Fruit fly (Drosophila melanogaster) whole organism, embryonic: ENCODE measurements around the gene klar.

ENCODE experiments used
- Atf3 ChIP-seq: fragments of 200-800 bp; sonication (Bioruptor generic); optimal IDR thresholded peaks from 3 replicates; lab custom pipeline; 2016; ENCODE audit warnings: missing biosample characterization, missing genetic modification characterization
- Awh ChIP-seq: fragments of 200-800 bp; sonication (Bioruptor generic); IDR thresholded peaks from 2 replicates; pipeline ENCODE4, ENCODE4 v1.3.6; 2022; ENCODE audit warnings: missing biosample characterization, missing genetic modification characterization
- BEAF-32 ChIP-seq: fragments of 200-800 bp; sonication (Bioruptor generic); optimal IDR thresholded peaks from 3 replicates; lab custom pipeline; 2017; ENCODE audit warnings: missing biosample characterization, missing genetic modification characterization, mild to moderate bottlenecking, moderate library complexity, missing genetic modification reagents
- CG10209 ChIP-seq: fragments of 200-800 bp; sonication (Bioruptor generic); optimal IDR thresholded peaks from 3 replicates; lab custom pipeline; 2017; ENCODE audit warnings: missing biosample characterization, mild to moderate bottlenecking, missing genetic modification characterization, missing genetic modification reagents
- CG10274 ChIP-seq: fragments of 200-800 bp; sonication (Bioruptor generic); optimal IDR thresholded peaks from 3 replicates; lab custom pipeline; 2017; ENCODE audit warnings: missing biosample characterization, mild to moderate bottlenecking, missing genetic modification characterization
- CG10979 ChIP-seq: fragments of 200-800 bp; sonication (Bioruptor generic); optimal IDR thresholded peaks from 2 replicates; lab custom pipeline; 2018; ENCODE audit warnings: missing biosample characterization, mild to moderate bottlenecking, missing genetic modification characterization, moderate library complexity
- CG11504 ChIP-seq: fragments of 200-800 bp; sonication (Bioruptor generic); optimal IDR thresholded peaks from 3 replicates; lab custom pipeline; 2019; ENCODE audit warnings: missing biosample characterization, mild to moderate bottlenecking, missing genetic modification characterization, moderate library complexity
- CG12104 ChIP-seq: fragments of 200-800 bp; sonication (Bioruptor generic); optimal IDR thresholded peaks from 3 replicates; lab custom pipeline; 2016; ENCODE audit warnings: missing biosample characterization, missing genetic modification characterization
- CG13775 ChIP-seq: fragments of 200-800 bp; sonication (Bioruptor generic); optimal IDR thresholded peaks from 3 replicates; lab custom pipeline; 2017; ENCODE audit warnings: missing biosample characterization, mild to moderate bottlenecking, missing genetic modification characterization
- CG15479 ChIP-seq: fragments of 200-800 bp; sonication (Bioruptor generic); optimal IDR thresholded peaks from 3 replicates; lab custom pipeline; 2019; ENCODE audit warnings: missing biosample characterization, mild to moderate bottlenecking, missing genetic modification characterization, moderate library complexity
- CG15696 ChIP-seq: fragments of 200-800 bp; sonication (Bioruptor generic); optimal IDR thresholded peaks from 2 replicates; lab custom pipeline; 2019; ENCODE audit warnings: missing biosample characterization, mild to moderate bottlenecking, missing genetic modification characterization, moderate library complexity
- CG2116 ChIP-seq: fragments of 200-800 bp; sonication (Bioruptor generic); optimal IDR thresholded peaks from 3 replicates; lab custom pipeline; 2018; ENCODE audit warnings: missing biosample characterization, mild to moderate bottlenecking, missing genetic modification characterization
- CG2875 ChIP-seq: fragments of 200-800 bp; sonication (Bioruptor generic); optimal IDR thresholded peaks from 2 replicates; lab custom pipeline; 2017; ENCODE audit warnings: missing biosample characterization, mild to moderate bottlenecking, missing genetic modification characterization, missing genetic modification reagents
- CG31441 ChIP-seq: fragments of 200-800 bp; sonication (Bioruptor generic); IDR thresholded peaks from 2 replicates; pipeline ENCODE4 v1.3.6; 2022; ENCODE audit warnings: missing biosample characterization, missing genetic modification characterization
- CG34376 ChIP-seq: fragments of 200-800 bp; sonication (Bioruptor generic); optimal IDR thresholded peaks from 2 replicates; lab custom pipeline; 2018; ENCODE audit warnings: missing biosample characterization, mild to moderate bottlenecking, missing genetic modification characterization
- CG7357 ChIP-seq: fragments of 200-800 bp; sonication (Bioruptor generic); IDR thresholded peaks from 3 replicates; pipeline ENCODE4 v1.3.6; 2022; ENCODE audit warnings: missing biosample characterization, missing genetic modification characterization
- CG7372 ChIP-seq: fragments of 200-800 bp; sonication (Bioruptor generic); IDR thresholded peaks from 2 replicates; pipeline ENCODE4 v1.3.6; 2022; ENCODE audit warnings: missing biosample characterization, missing genetic modification characterization
- CG7963 ChIP-seq: fragments of 200-800 bp; sonication (Bioruptor generic); IDR thresholded peaks from 3 replicates; pipeline ENCODE4 v1.3.6; 2022; ENCODE audit warnings: missing biosample characterization, missing genetic modification characterization; ENCODE audit not compliant: partially characterized antibody
- CG7987 ChIP-seq: fragments of 200-800 bp; sonication (Bioruptor generic); optimal IDR thresholded peaks from 2 replicates; lab custom pipeline; 2018; ENCODE audit warnings: missing biosample characterization, mild to moderate bottlenecking, missing genetic modification characterization, moderate library complexity
- CG9215 ChIP-seq: fragments of 200-800 bp; sonication (Bioruptor generic); IDR thresholded peaks from 2 replicates; pipeline ENCODE4 v1.3.6; 2022; ENCODE audit warnings: missing biosample characterization, missing genetic modification characterization
- CHES-1-like ChIP-seq: fragments of 200-800 bp; sonication (Bioruptor generic); optimal IDR thresholded peaks from 2 replicates; lab custom pipeline; 2016; ENCODE audit warnings: missing biosample characterization, missing genetic modification characterization
- Chrac-16 ChIP-seq: fragments of 200-800 bp; sonication (Bioruptor generic); optimal IDR thresholded peaks from 3 replicates; lab custom pipeline; 2016; ENCODE audit warnings: missing biosample characterization, missing genetic modification characterization
- Doc3 ChIP-seq: fragments of 200-800 bp; sonication (Bioruptor generic); IDR thresholded peaks from 3 replicates; pipeline ENCODE4 v1.3.6; 2022; ENCODE audit warnings: missing biosample characterization, missing genetic modification characterization; ENCODE audit not compliant: partially characterized antibody
- E2f1 ChIP-seq: fragments of 200-800 bp; sonication (Bioruptor generic); IDR thresholded peaks from 2 replicates; pipeline ENCODE4 v1.3.6; 2022; ENCODE audit warnings: missing biosample characterization, missing genetic modification characterization
- Gsc ChIP-seq: fragments of 200-800 bp; sonication (Bioruptor generic); IDR thresholded peaks from 2 replicates; pipeline ENCODE4 v1.3.6; 2022; ENCODE audit warnings: missing biosample characterization, missing genetic modification characterization
- H15 ChIP-seq: fragments of 200-800 bp; sonication (Bioruptor generic); IDR thresholded peaks from 3 replicates; pipeline ENCODE4 v1.3.6; 2022; ENCODE audit warnings: missing biosample characterization, missing genetic modification characterization
- Lpt ChIP-seq: fragments of >200 bp; optimal IDR thresholded peaks from 2 replicates; lab custom pipeline; 2018; ENCODE audit warnings: missing biosample characterization, missing genetic modification characterization
- Rfx ChIP-seq: fragments of 200-800 bp; sonication (Bioruptor generic); IDR thresholded peaks from 2 replicates; pipeline ENCODE4 v1.3.6; 2022; ENCODE audit warnings: missing biosample characterization, missing genetic modification characterization
- Rx ChIP-seq: fragments of 200-800 bp; sonication (Bioruptor generic); IDR thresholded peaks from 2 replicates; pipeline ENCODE4 v1.3.6; 2022; ENCODE audit warnings: missing biosample characterization, missing genetic modification characterization
- Sox102F ChIP-seq: fragments of 200-800 bp; sonication (Bioruptor generic); optimal IDR thresholded peaks from 2 replicates; lab custom pipeline; 2018; ENCODE audit warnings: missing biosample characterization, mild to moderate bottlenecking, missing genetic modification characterization, moderate library complexity
- Vsx1 ChIP-seq: fragments of 200-800 bp; sonication (Bioruptor generic); optimal IDR thresholded peaks from 2 replicates; lab custom pipeline; 2017; ENCODE audit warnings: missing biosample characterization, mild to moderate bottlenecking, missing genetic modification characterization, missing genetic modification reagents
- Xbp1 ChIP-seq: fragments of 200-800 bp; sonication (Bioruptor generic); optimal IDR thresholded peaks from 3 replicates; lab custom pipeline; 2016; ENCODE audit warnings: missing biosample characterization, mild to moderate bottlenecking, missing genetic modification characterization
- az2 ChIP-seq: fragments of 200-800 bp; sonication (Bioruptor generic); optimal IDR thresholded peaks from 3 replicates; lab custom pipeline; 2016; ENCODE audit warnings: missing biosample characterization, missing genetic modification characterization
- btn ChIP-seq: fragments of 200-800 bp; sonication (Bioruptor generic); optimal IDR thresholded peaks from 2 replicates; lab custom pipeline; 2016; ENCODE audit warnings: missing biosample characterization, missing genetic modification characterization
- cg ChIP-seq: fragments of 200-800 bp; sonication (Bioruptor generic); optimal IDR thresholded peaks from 3 replicates; lab custom pipeline; 2019; ENCODE audit warnings: missing biosample characterization, mild to moderate bottlenecking, missing genetic modification characterization, moderate library complexity
- dan ChIP-seq: fragments of 200-800 bp; sonication (Bioruptor generic); IDR thresholded peaks from 2 replicates; pipeline ENCODE4 v1.3.6; 2022; ENCODE audit warnings: missing biosample characterization, missing genetic modification characterization
- danr ChIP-seq: fragments of 200-800 bp; sonication (Bioruptor generic); IDR thresholded peaks from 2 replicates; pipeline ENCODE4 v1.3.6; 2022; ENCODE audit warnings: missing biosample characterization, missing genetic modification characterization
- dmrt11E ChIP-seq: fragments of 200-800 bp; sonication (Bioruptor generic); optimal IDR thresholded peaks from 3 replicates; lab custom pipeline; 2018; ENCODE audit warnings: missing biosample characterization, mild to moderate bottlenecking, missing genetic modification characterization, moderate library complexity
- en ChIP-seq: fragments of 200-800 bp; sonication (Bioruptor generic); optimal IDR thresholded peaks from 2 replicates; lab custom pipeline; 2016; ENCODE audit warnings: missing biosample characterization, missing genetic modification characterization
- fd3F ChIP-seq: fragments of 200-800 bp; sonication (Bioruptor generic); optimal IDR thresholded peaks from 2 replicates; lab custom pipeline; 2018; ENCODE audit warnings: missing biosample characterization, mild to moderate bottlenecking, missing genetic modification characterization, moderate library complexity
- gcm2 ChIP-seq: fragments of 200-800 bp; sonication (Bioruptor generic); optimal IDR thresholded peaks from 2 replicates; lab custom pipeline; 2016; ENCODE audit warnings: missing biosample characterization, missing genetic modification characterization
- gfzf ChIP-seq: fragments of 200-800 bp; sonication (Bioruptor generic); optimal IDR thresholded peaks from 2 replicates; lab custom pipeline; 2016; ENCODE audit warnings: missing biosample characterization, mild to moderate bottlenecking, missing genetic modification characterization, moderate library complexity
- h ChIP-seq: fragments of >200 bp; optimal IDR thresholded peaks from 2 replicates; lab custom pipeline; 2017
- inv ChIP-seq: fragments of 200-800 bp; sonication (Bioruptor generic); IDR thresholded peaks from 2 replicates; pipeline ENCODE4 v1.3.6; 2022; ENCODE audit warnings: missing biosample characterization, missing genetic modification characterization; ENCODE audit not compliant: partially characterized antibody
- jing ChIP-seq: fragments of 200-800 bp; sonication (Bioruptor generic); optimal IDR thresholded peaks from 2 replicates; lab custom pipeline; 2018; ENCODE audit warnings: missing biosample characterization, mild to moderate bottlenecking, missing genetic modification characterization
- klu ChIP-seq: fragments of 200-800 bp; sonication (Bioruptor generic); IDR thresholded peaks from 2 replicates; pipeline ENCODE4 v1.3.6; 2022; ENCODE audit warnings: missing biosample characterization, missing genetic modification characterization
- pb ChIP-seq: fragments of 200-800 bp; sonication (Bioruptor generic); optimal IDR thresholded peaks from 3 replicates; lab custom pipeline; 2016; ENCODE audit warnings: missing biosample characterization, missing genetic modification characterization
- run ChIP-seq: fragments of 200-800 bp; sonication (Bioruptor generic); optimal IDR thresholded peaks from 3 replicates; lab custom pipeline; 2018; ENCODE audit warnings: missing biosample characterization, mild to moderate bottlenecking, missing genetic modification characterization
- scrt ChIP-seq: fragments of 200-800 bp; sonication (Bioruptor generic); optimal IDR thresholded peaks from 2 replicates; lab custom pipeline; 2018; ENCODE audit warnings: missing biosample characterization, mild to moderate bottlenecking, missing genetic modification characterization, moderate library complexity
- sisA ChIP-seq: fragments of 200-800 bp; sonication (Bioruptor generic); IDR thresholded peaks from 2 replicates; pipeline ENCODE4 v1.3.6; 2022; ENCODE audit warnings: missing biosample characterization, missing genetic modification characterization
- slbo ChIP-seq: fragments of 200-800 bp; sonication (Bioruptor generic); IDR thresholded peaks from 2 replicates; pipeline ENCODE4 v1.3.6; 2022; ENCODE audit warnings: missing biosample characterization, missing genetic modification characterization
- tap ChIP-seq: fragments of 200-800 bp; optimal IDR thresholded peaks from 3 replicates; lab custom pipeline; 2019; ENCODE audit warnings: missing biosample characterization, mild to moderate bottlenecking, missing genetic modification characterization, moderate library complexity

The klar gene

dm6 chr3L:395192-395591, 145.2 kb downstream of the klar start (continued):
- TF ChIP-seq CG10979 (tag; lab: Kevin White, UChicago) (peak; percentile 45), CG15479 (no peak), az2 (GFP tag; lab: Kevin White, UChicago) (no peak), klu (no peak), Xbp1 (GFP tag; lab: Kevin White, UChicago) (peak; percentile 6), CG2875 (no peak), Atf3 (GFP tag; lab: Kevin White, UChicago) (no peak), CG7963 (GFP tag; lab: Robert Waterston, UW) (no peak), Chrac-16 (GFP tag; lab: Kevin White, UChicago) (no peak), slbo (GFP tag; lab: Robert Waterston, UW) (no peak), tap (tag; lab: Kevin White, UChicago) (no peak), CG11504 (tag; lab: Kevin White, UChicago) (peak; percentile 60), Doc3 (GFP tag; lab: Robert Waterston, UW) (no peak), CHES-1-like (GFP tag; lab: Kevin White, UChicago) (no peak), inv (GFP tag; lab: Robert Waterston, UW) (no peak), CG10274 (no peak), dan (no peak), fd3F (GFP tag; lab: Kevin White, UChicago) (no peak), dmrt11E (tag; lab: Kevin White, UChicago) (peak; percentile 40), BEAF-32 (no peak), cg (GFP tag; lab: Kevin White, UChicago) (no peak), gcm2 (GFP tag; lab: Kevin White, UChicago) (no peak), pb (no peak), jing (no peak), CG7372 (GFP tag; lab: Robert Waterston, UW) (no peak), CG10209 (GFP tag; lab: Kevin White, UChicago) (no peak), H15 (no peak), h (lab: Kevin White, UChicago) (no peak), en (no peak), CG9215 (GFP tag; lab: Robert Waterston, UW) (no peak), sisA (GFP tag; lab: Robert Waterston, UW) (no peak; the same call in 1 of the 2 replicates), Rx (GFP tag; lab: Robert Waterston, UW) (no peak), Sox102F (GFP tag; lab: Kevin White, UChicago) (peak; percentile 47), E2f1 (GFP tag; lab: Robert Waterston, UW) (no peak), btn (GFP tag; lab: Kevin White, UChicago) (no peak), gfzf (GFP tag; lab: Kevin White, UChicago) (no peak), scrt (GFP tag; lab: Kevin White, UChicago) (no peak), CG12104 (GFP tag; lab: Kevin White, UChicago) (no peak), Gsc (no peak), CG2116 (GFP tag; lab: Kevin White, UChicago) (no peak), danr (GFP tag; lab: Robert Waterston, UW) (no peak), Rfx (GFP tag; lab: Robert Waterston, UW) (0 out of 2 replicates have a peak, but pooled peaks have one; percentile 22), CG15696 (tag; lab: Kevin White, UChicago) (no peak), run (no peak), Vsx1 (GFP tag; lab: Kevin White, UChicago) (no peak), CG34376 (GFP tag; lab: Kevin White, UChicago) (no peak), Lpt (GFP tag; lab: Kevin White, UChicago) (no peak), CG7987 (no peak), CG7357 (GFP tag; lab: Robert Waterston, UW) (no peak), CG31441 (peak; percentile 24; the same call in 1 of the 2 replicates), CG13775 (no peak), Awh (GFP tag; lab: Robert Waterston, UW) (no peak)
